Worm (Caenorhabditis elegans): ENCODE measurements around the gene bath-33.
"Not testable (repeated sequence)": the region's sequence is repeated elsewhere in the genome, so short reads cannot be mapped to it uniquely, and the experiment has no call there.

Gene bath-33

ce11 chrII:1560839-1561238 is 45.1 kb downstream of the bath-33 start:
- TF ChIP-seq ref-1 (GFP tag; conservative IDR thresholded peaks at IDR 0.05) (no peak), flt-1 (GFP tag; IDR thresholded peaks at IDR 0.05) (no peak), cog-1 (tag; optimal IDR thresholded peaks at IDR 0.05) (no peak), tab-1 (GFP tag; IDR thresholded peaks at IDR 0.05) (no peak)

- TF ChIP-seq T22C8.4 (GFP tag; IDR thresholded peaks at IDR 0.05); cog-1 (tag; optimal IDR thresholded peaks at IDR 0.05); ztf-23 (GFP tag; IDR thresholded peaks at IDR 0.05): not testable (repeated sequence)
These were observed 49.8 kb downstream of the bath-33 start, which contains the start of the genes fbxb-54 and fbxb-50 for ce11 chrII:1556217-1556616. Gene fbxb-54, minus strand, starts transcription at chrII:1556317. Gene fbxb-50, plus strand, starts transcription at chrII:1556443.

Data from whole organism, midembryonic.